Worm (Caenorhabditis elegans) whole organism, midembryonic: ENCODE data around the gene nhr-70.

Source experiments
- flt-1 ChIP-seq: fragments of 200-800 bp; sonication (Bioruptor generic); IDR thresholded peaks from 2 replicates; pipeline ENCODE4 v1.3.6; 2022; ENCODE audit warnings: missing genetic modification characterization, missing compliant biosample characterization
- klf-2 ChIP-seq: fragments of 200-800 bp; sonication (Bioruptor generic); conservative IDR thresholded peaks from 2 replicates; pipeline ENCODE4 v1.3.6; 2022; ENCODE audit warnings: missing genetic modification reagents, missing genetic modification characterization, missing compliant biosample characterization
- ref-1 ChIP-seq: fragments of 200-800 bp; sonication (Bioruptor generic); conservative IDR thresholded peaks from 2 replicates; pipeline ENCODE4 v1.3.6; 2022; ENCODE audit warnings: missing genetic modification reagents, missing genetic modification characterization, missing compliant biosample characterization
- tab-1 ChIP-seq: fragments of 200-800 bp; sonication (Bioruptor generic); IDR thresholded peaks from 2 replicates; pipeline ENCODE4 v1.3.6; 2022; ENCODE audit warnings: missing genetic modification characterization, missing compliant biosample characterization
- ztf-29 ChIP-seq: fragments of 200-800 bp; sonication (Bioruptor generic); IDR thresholded peaks from 2 replicates; pipeline ENCODE4 v1.3.6; 2022; ENCODE audit warnings: missing genetic modification reagents, missing genetic modification characterization, missing compliant biosample characterization

DNA sequence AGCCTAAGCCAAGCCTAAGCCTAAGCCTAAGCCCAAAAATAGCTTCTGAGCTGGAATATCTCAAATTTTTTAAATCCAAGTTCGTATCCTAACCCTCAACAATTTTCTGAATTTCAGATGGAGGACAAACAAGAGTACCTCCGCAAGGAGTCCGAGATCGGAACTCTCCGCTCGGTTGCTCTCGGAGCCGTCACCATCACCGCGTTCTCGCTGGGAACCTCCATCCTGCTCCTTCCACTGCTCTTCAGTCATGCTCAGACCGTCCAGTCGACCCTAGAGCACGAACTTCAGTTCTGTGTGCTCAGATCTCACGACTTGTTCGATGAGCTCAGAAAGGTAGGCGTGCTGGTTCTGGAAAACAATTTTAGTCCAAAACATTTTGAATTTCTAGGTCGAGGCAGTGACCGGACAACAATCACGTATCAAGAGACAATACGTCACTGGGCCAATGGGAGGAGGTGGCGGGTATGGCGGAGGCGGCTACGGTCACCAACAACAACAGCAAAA, 22.0 kb downstream of the nhr-70 start, which contains the start of gene col-42:
- TF ChIP-seq flt-1 (no peak), ztf-29 (GFP tag; lab: Robert Waterston, UW) (no peak), ref-1 (GFP tag; lab: Robert Waterston, UW) (no peak), tab-1 (GFP tag; lab: Robert Waterston, UW) (no peak), klf-2 (GFP tag; lab: Robert Waterston, UW) (no peak)
